Worm (Caenorhabditis elegans): Measurements from ENCODE around the gene fbxa-45.

DNA sequence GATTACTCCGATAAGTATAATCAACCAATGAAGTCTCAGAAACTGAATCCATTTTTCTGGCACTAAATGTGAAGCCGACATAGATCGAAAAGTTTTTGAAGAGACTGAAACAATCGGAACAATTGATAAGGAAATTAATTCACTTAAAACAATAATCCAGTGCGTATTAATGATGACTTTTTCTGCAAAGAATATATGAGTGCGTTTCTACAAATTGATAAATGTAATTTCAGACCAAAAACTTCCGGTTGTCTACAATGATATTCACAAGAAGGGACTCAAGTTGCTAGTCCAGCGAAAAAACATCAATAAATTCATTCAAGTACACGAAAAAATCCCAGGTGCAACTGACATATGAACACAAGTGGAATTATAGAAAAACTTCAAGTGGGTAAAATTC, 29.5 kb downstream of the fbxa-45 start, which contains the start of gene clec-33:
- no peak for TF ChIP-seq tab-1 (GFP tag; IDR thresholded peaks at IDR 0.05)
- TF ChIP-seq flt-1 (GFP tag; IDR thresholded peaks at IDR 0.05): no peak
- no peak for TF ChIP-seq cog-1 (tag; optimal IDR thresholded peaks at IDR 0.05)
- no peak for TF ChIP-seq ztf-29 (GFP tag; IDR thresholded peaks at IDR 0.05)
- no peak for TF ChIP-seq T22C8.4 (GFP tag; IDR thresholded peaks at IDR 0.05)
- TF ChIP-seq med-1 (GFP tag; optimal IDR thresholded peaks at IDR 0.05; ENCODE audit: insufficient read depth): no peak
- TF ChIP-seq klf-2 (GFP tag; conservative IDR thresholded peaks at IDR 0.05): no peak

All from whole organism, midembryonic.